Worm (Caenorhabditis elegans) whole organism, L1 larva: ENCODE measurements around the gene nhr-167.

Experiments used
- C04F5.9 ChIP-seq: sonication (generic microtip); optimal IDR thresholded peaks from 2 replicates; lab custom pipeline; 2016; ENCODE audit warnings: missing genetic modification characterization, missing compliant biosample characterization
- C16A3.4 ChIP-seq: fragments of 150-350 bp; optimal IDR thresholded peaks from 2 replicates; lab custom pipeline; 2014; ENCODE audit warnings: missing biosample characterization, missing genetic modification characterization
- C34B4.2 ChIP-seq: sonication (generic microtip); optimal IDR thresholded peaks from 2 replicates; lab custom pipeline; 2017; ENCODE audit warnings: mild to moderate bottlenecking, missing genetic modification characterization, missing compliant biosample characterization
- F16B12.6 ChIP-seq: fragments of 150-350 bp; optimal IDR thresholded peaks from 2 replicates; lab custom pipeline; 2014; ENCODE audit warnings: missing biosample characterization, missing genetic modification characterization
- aha-1 ChIP-seq: fragments of 150-350 bp; optimal IDR thresholded peaks from 2 replicates; lab custom pipeline; 2014; ENCODE audit warnings: missing biosample characterization, missing genetic modification characterization
- alr-1 ChIP-seq: fragments of 200-800 bp; sonication (Bioruptor generic); optimal IDR thresholded peaks from 2 replicates; lab custom pipeline; 2018; ENCODE audit warnings: borderline replicate concordance, mild to moderate bottlenecking, missing genetic modification characterization, missing compliant biosample characterization
- ama-1 ChIP-seq: fragments of 150-350 bp; optimal IDR thresholded peaks from 2 replicates; lab custom pipeline; 2014
- ceh-8 ChIP-seq: fragments of 200-800 bp; sonication (Bioruptor generic); optimal IDR thresholded peaks from 2 replicates; lab custom pipeline; 2018; ENCODE audit warnings: mild to moderate bottlenecking, missing genetic modification characterization, moderate library complexity, missing compliant biosample characterization
- efl-1 ChIP-seq, 4 experiments: fragments of 150-350 bp; optimal IDR thresholded peaks in 3 of 4; peaks in 1 of 4; 1 replicate in 1 of 4; 2 replicates in 3 of 4; lab custom pipeline; 2014; ENCODE audit warnings: missing biosample characterization in 2 of 4, missing genetic modification characterization in 2 of 4, missing genetic modification reagents in 2 of 4
- efl-3 ChIP-seq: fragments of 200-800 bp; sonication (Bioruptor generic); optimal IDR thresholded peaks from 2 replicates; lab custom pipeline; 2018; ENCODE audit warnings: mild to moderate bottlenecking, missing genetic modification characterization, missing compliant biosample characterization
- fkh-10 ChIP-seq: sonication (generic microtip); optimal IDR thresholded peaks from 2 replicates; lab custom pipeline; 2017; ENCODE audit warnings: missing biosample characterization, missing genetic modification reagents, missing genetic modification characterization
- hlh-4 ChIP-seq: sonication (generic microtip); optimal IDR thresholded peaks from 2 replicates; lab custom pipeline; 2016; ENCODE audit warnings: mild to moderate bottlenecking, missing genetic modification characterization, missing compliant biosample characterization
- hpl-2 ChIP-seq: fragments of 150-350 bp; optimal IDR thresholded peaks from 2 replicates; lab custom pipeline; 2014; ENCODE audit warnings: missing biosample characterization, missing genetic modification reagents, missing genetic modification characterization
- isw-1 ChIP-seq: fragments of 200-800 bp; sonication (Bioruptor generic); IDR thresholded peaks from 2 replicates; pipeline ENCODE4 v1.3.6; 2022; ENCODE audit warnings: missing genetic modification characterization, missing compliant biosample characterization
- jun-1 ChIP-seq: fragments of 150-350 bp; optimal IDR thresholded peaks from 2 replicates; lab custom pipeline; 2014; ENCODE audit warnings: missing biosample characterization, missing genetic modification reagents, missing genetic modification characterization
- lin-39 ChIP-seq: fragments of 150-350 bp; optimal IDR thresholded peaks from 2 replicates; lab custom pipeline; 2014; ENCODE audit warnings: missing biosample characterization, missing genetic modification reagents, missing genetic modification characterization
- lir-3 ChIP-seq: sonication (generic microtip); optimal IDR thresholded peaks from 2 replicates; lab custom pipeline; 2016; ENCODE audit warnings: mild to moderate bottlenecking, missing genetic modification characterization, moderate library complexity, missing compliant biosample characterization; ENCODE audit not compliant: poor library complexity
- mab-9 ChIP-seq: fragments of 200-800 bp; sonication (Bioruptor generic); IDR thresholded peaks from 2 replicates; pipeline ENCODE4 v1.3.6; 2022; ENCODE audit warnings: missing genetic modification reagents, missing genetic modification characterization, missing compliant biosample characterization
- mdl-1 ChIP-seq, 2 experiments: fragments of 150-350 bp; optimal IDR thresholded peaks; 2 replicates each; lab custom pipeline; 2014 to 2017; ENCODE audit warnings: missing biosample characterization in 2 of 2, missing genetic modification characterization in 2 of 2, inconsistent platforms in 1 of 2
- mef-2 ChIP-seq: fragments of 150-350 bp; optimal IDR thresholded peaks from 2 replicates; lab custom pipeline; 2014; ENCODE audit warnings: missing biosample characterization, missing genetic modification characterization
- nhr-11 ChIP-seq: fragments of 150-350 bp; optimal IDR thresholded peaks from 2 replicates; lab custom pipeline; 2014; ENCODE audit warnings: missing biosample characterization, missing genetic modification characterization
- nhr-19 ChIP-seq: fragments of 200-800 bp; sonication (Bioruptor generic); conservative IDR thresholded peaks from 2 replicates; pipeline ENCODE4 v1.3.6; 2022; ENCODE audit warnings: missing genetic modification characterization, missing compliant biosample characterization
- nhr-47 ChIP-seq: sonication (generic microtip); optimal IDR thresholded peaks from 2 replicates; lab custom pipeline; 2016; ENCODE audit warnings: mild to moderate bottlenecking, missing genetic modification characterization, moderate library complexity, missing compliant biosample characterization
- nhr-71 ChIP-seq: sonication (generic microtip); optimal IDR thresholded peaks from 2 replicates; lab custom pipeline; 2016; ENCODE audit warnings: mild to moderate bottlenecking, missing genetic modification characterization, moderate library complexity, missing compliant biosample characterization
- nhr-90 ChIP-seq: sonication (generic microtip); optimal IDR thresholded peaks from 2 replicates; lab custom pipeline; 2016; ENCODE audit warnings: mild to moderate bottlenecking, missing genetic modification characterization, missing compliant biosample characterization; ENCODE audit not compliant: poor library complexity
- pag-3 ChIP-seq: sonication (generic microtip); optimal IDR thresholded peaks from 2 replicates; lab custom pipeline; 2017; ENCODE audit warnings: missing genetic modification characterization, mild to moderate bottlenecking, missing compliant biosample characterization, antibody characterized with exemption, borderline replicate concordance; ENCODE audit not compliant: insufficient read depth
- snu-23 ChIP-seq: sonication (generic microtip); optimal IDR thresholded peaks from 2 replicates; lab custom pipeline; 2016; ENCODE audit warnings: missing genetic modification characterization, missing compliant biosample characterization
- tbx-2 ChIP-seq: sonication (generic microtip); optimal IDR thresholded peaks from 2 replicates; lab custom pipeline; 2016; ENCODE audit warnings: missing genetic modification characterization, missing compliant biosample characterization
- unc-62 ChIP-seq: fragments of 150-350 bp; optimal IDR thresholded peaks from 2 replicates; lab custom pipeline; 2014; ENCODE audit warnings: missing biosample characterization, missing genetic modification reagents, missing genetic modification characterization
- unc-86 ChIP-seq: sonication (generic microtip); optimal IDR thresholded peaks from 2 replicates; lab custom pipeline; 2016; ENCODE audit warnings: missing genetic modification characterization, missing compliant biosample characterization
- vab-15 ChIP-seq: sonication (generic microtip); optimal IDR thresholded peaks from 2 replicates; lab custom pipeline; 2017; ENCODE audit warnings: missing genotype, mild to moderate bottlenecking, missing genetic modification characterization, missing compliant biosample characterization
- xbp-1 ChIP-seq: sonication (generic microtip); optimal IDR thresholded peaks from 2 replicates; lab custom pipeline; 2016; ENCODE audit warnings: missing genetic modification characterization, missing compliant biosample characterization
- zag-1 ChIP-seq: fragments of 150-350 bp; optimal IDR thresholded peaks from 2 replicates; lab custom pipeline; 2014; ENCODE audit warnings: missing biosample characterization, missing genetic modification characterization
- ztf-4 ChIP-seq: fragments of 150-350 bp; optimal IDR thresholded peaks from 2 replicates; lab custom pipeline; 2014; ENCODE audit warnings: missing biosample characterization, missing genetic modification characterization

The nhr-167 gene

DNA sequence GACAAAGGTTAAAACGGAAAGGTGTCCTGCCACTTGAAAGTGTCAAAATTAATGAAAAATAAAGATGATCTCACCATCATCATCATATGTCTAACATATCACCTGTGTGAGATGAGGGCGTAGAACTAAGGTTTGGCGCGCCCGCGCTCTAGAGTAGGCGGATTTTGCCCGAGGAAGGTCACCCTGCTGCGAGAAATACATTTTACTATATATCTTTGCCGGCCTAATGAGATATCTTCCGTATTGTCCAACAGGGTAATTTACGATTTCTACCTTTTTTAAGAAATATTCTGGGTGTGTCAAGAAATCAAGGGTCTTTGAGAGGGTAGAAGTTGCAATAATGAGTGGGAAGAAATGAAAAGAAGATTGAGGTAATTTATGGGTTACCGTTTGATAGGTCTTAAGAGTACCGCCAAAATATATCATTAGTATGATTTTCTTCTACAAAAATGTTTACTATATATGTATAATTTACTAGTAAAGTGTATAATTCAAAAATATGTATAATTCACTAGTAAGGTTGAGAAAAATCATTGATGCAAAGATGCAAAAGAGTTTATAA is 26.1 kb upstream of the nhr-167 start (continued):
- TF ChIP-seq isw-1 (GFP tag; lab: Robert Waterston, UW) (no peak), C04F5.9 (tag; lab: Kevin White, UChicago) (no peak), ztf-4 (tag; lab: Kevin White, UChicago) (no peak), nhr-90 (tag; lab: Kevin White, UChicago) (peak; percentile 33), vab-15 (tag; lab: Kevin White, UChicago) (no peak), snu-23 (GFP tag; lab: Kevin White, UChicago) (peak; percentile 33), unc-62 (no peak), lin-39 (tag; lab: Kevin White, UChicago) (no peak), F16B12.6 (no peak), efl-1 (optimal IDR thresholded peaks at IDR 0.05; lab: Kevin White, UChicago) (no peak), efl-1 (GFP tag; optimal IDR thresholded peaks at IDR 0.05 in 1 of 2; lab: Kevin White, UChicago) (no peak), alr-1 (tag; lab: Kevin White, UChicago) (no peak), nhr-47 (tag; lab: Kevin White, UChicago) (no peak), nhr-71 (peak; percentile 60), mdl-1 (tag; optimal IDR thresholded peaks at IDR 0.05; lab: Kevin White, UChicago) (no peak), hpl-2 (no peak)

ce11 chrX:12006470-12006869 is 24.6 kb upstream of the nhr-167 start:
- 0 out of 2 replicates have a peak, but pooled peaks have one; percentile 4 for TF ChIP-seq nhr-19 (GFP tag; lab: Robert Waterston, UW)
- TF ChIP-seq mab-9 (GFP tag; lab: Robert Waterston, UW): no peak

- no peak for TF ChIP-seq tbx-2 (tag; lab: Kevin White, UChicago)
- TF ChIP-seq fkh-10 (GFP tag; lab: Kevin White, UChicago): no peak
- no peak for TF ChIP-seq aha-1 (tag; lab: Kevin White, UChicago)
- TF ChIP-seq ama-1 (lab: Kevin White, UChicago): no peak
- no peak for TF ChIP-seq efl-1 (optimal IDR thresholded peaks at IDR 0.05; lab: Kevin White, UChicago)
- TF ChIP-seq efl-1 (GFP tag; optimal IDR thresholded peaks at IDR 0.05 in 1 of 2; lab: Kevin White, UChicago): peak in 1 of 2 experiments; percentile 45
- TF ChIP-seq xbp-1 (tag; lab: Kevin White, UChicago): no peak
- no peak for TF ChIP-seq alr-1 (tag; lab: Kevin White, UChicago)
These were observed 23.6 kb upstream of the nhr-167 start, which contains the start of gene sma-5 for ce11 chrX:12005499-12005959. sma-5 (minus strand) TSS chrX:12005549.

DNA sequence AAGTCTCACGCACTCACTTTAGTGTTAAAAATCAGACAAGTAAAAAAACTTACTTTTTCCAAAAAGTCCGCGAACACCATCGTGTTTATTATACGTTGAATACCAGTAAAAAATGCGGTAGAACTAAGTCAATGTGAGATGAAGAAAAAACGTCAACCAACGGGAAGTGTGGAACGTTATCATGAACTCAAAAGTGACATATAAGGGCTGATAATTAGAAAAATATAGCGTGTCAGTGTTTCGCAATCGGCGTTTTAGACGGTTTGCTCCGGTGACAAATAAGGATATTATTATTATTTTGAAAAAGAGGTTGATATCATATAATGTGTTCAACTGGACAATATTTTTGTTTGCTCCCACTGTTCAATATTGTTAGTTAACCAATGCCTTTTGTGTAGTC is 23.0 kb upstream of the nhr-167 start:
- TF ChIP-seq mef-2 (tag; lab: Kevin White, UChicago): no peak
- no peak for TF ChIP-seq ceh-8 (GFP tag; lab: Kevin White, UChicago)
- TF ChIP-seq C34B4.2 (tag; lab: Kevin White, UChicago): no peak
- no peak for TF ChIP-seq efl-3 (GFP tag; lab: Kevin White, UChicago)
- TF ChIP-seq zag-1: no peak
- TF ChIP-seq pag-3: no peak
- no peak for TF ChIP-seq jun-1 (tag; lab: Kevin White, UChicago)
- TF ChIP-seq alr-1 (tag; lab: Kevin White, UChicago): no peak
- no peak for TF ChIP-seq unc-86 (tag; lab: Kevin White, UChicago)
- no peak for TF ChIP-seq C16A3.4 (tag; lab: Kevin White, UChicago)
- TF ChIP-seq hlh-4 (tag; lab: Kevin White, UChicago): no peak
- TF ChIP-seq nhr-11: no peak
- no peak for TF ChIP-seq lir-3 (tag; lab: Kevin White, UChicago)
